Worm (Caenorhabditis elegans) whole organism, L3 larva: ENCODE measurements around the gene mlt-8.
"Not testable (repeated sequence)": the region's sequence is repeated elsewhere in the genome, so short reads cannot be mapped to it uniquely, and the experiment has no call there.

Source experiments
- aly-2 ChIP-seq: fragments of 150-350 bp; optimal IDR thresholded peaks from 2 replicates; lab custom pipeline; 2014; ENCODE audit warnings: missing biosample characterization, missing genetic modification characterization
- ama-1 ChIP-seq: fragments of 150-350 bp; optimal IDR thresholded peaks from 2 replicates; lab custom pipeline; 2018
- ceh-28 ChIP-seq: fragments of 150-350 bp; optimal IDR thresholded peaks from 2 replicates; lab custom pipeline; 2014; ENCODE audit warnings: missing biosample characterization, missing genetic modification reagents, missing genetic modification characterization
- ceh-9 ChIP-seq: sonication (generic microtip); optimal IDR thresholded peaks from 2 replicates; lab custom pipeline; 2018; ENCODE audit warnings: missing biosample characterization, missing genetic modification characterization
- daf-12 ChIP-seq: fragments of 150-350 bp; optimal IDR thresholded peaks from 2 replicates; lab custom pipeline; 2014; ENCODE audit warnings: missing biosample characterization, missing genetic modification reagents, missing genetic modification characterization
- egl-27 ChIP-seq: sonication (generic microtip); optimal IDR thresholded peaks from 4 replicates; lab custom pipeline; 2017; ENCODE audit warnings: missing biosample characterization, missing genetic modification reagents, missing genetic modification characterization
- egl-5 ChIP-seq: fragments of 150-350 bp; optimal IDR thresholded peaks from 2 replicates; lab custom pipeline; 2017; ENCODE audit warnings: missing biosample characterization, missing genetic modification reagents, missing genetic modification characterization, inconsistent platforms
- elt-1 ChIP-seq: fragments of 150-350 bp; optimal IDR thresholded peaks from 2 replicates; lab custom pipeline; 2014; ENCODE audit warnings: missing biosample characterization, missing genetic modification characterization
- elt-2 ChIP-seq: sonication (generic microtip); optimal IDR thresholded peaks from 2 replicates; lab custom pipeline; 2016; ENCODE audit warnings: missing genetic modification reagents, mild to moderate bottlenecking, missing genetic modification characterization, missing compliant biosample characterization
- elt-3 ChIP-seq, 3 experiments: fragments of 150-350 bp in 1 of 3; sonication (generic microtip) in 2 of 3; optimal IDR thresholded peaks; 2 replicates in 2 of 3; 4 replicates in 1 of 3; lab custom pipeline; 2014 to 2017; ENCODE audit warnings: missing biosample characterization in 3 of 3, missing genetic modification characterization in 3 of 3
- eor-1 ChIP-seq, 2 experiments: fragments of 150-350 bp; optimal IDR thresholded peaks; 2 replicates each; lab custom pipeline; 2014 to 2018; ENCODE audit warnings: missing biosample characterization in 2 of 2, missing genetic modification characterization in 2 of 2
- fkh-10 ChIP-seq: sonication (generic microtip); optimal IDR thresholded peaks from 2 replicates; lab custom pipeline; 2017; ENCODE audit warnings: missing biosample characterization, missing genetic modification reagents, missing genetic modification characterization
- fkh-2 ChIP-seq: fragments of 150-350 bp; optimal IDR thresholded peaks from 2 replicates; lab custom pipeline; 2014; ENCODE audit warnings: missing biosample characterization, missing genetic modification reagents, missing genetic modification characterization
- hmg-11 ChIP-seq: sonication (generic microtip); optimal IDR thresholded peaks from 2 replicates; lab custom pipeline; 2016; ENCODE audit warnings: missing genetic modification characterization, missing compliant biosample characterization
- jun-1 ChIP-seq: fragments of 150-350 bp; optimal IDR thresholded peaks from 2 replicates; lab custom pipeline; 2014; ENCODE audit warnings: missing biosample characterization, missing genetic modification reagents, missing genetic modification characterization
- lin-15B ChIP-seq: fragments of 150-350 bp; optimal IDR thresholded peaks from 2 replicates; lab custom pipeline; 2014; ENCODE audit warnings: missing biosample characterization, missing genetic modification characterization
- lin-39 ChIP-seq: fragments of 150-350 bp; optimal IDR thresholded peaks from 2 replicates; lab custom pipeline; 2018; ENCODE audit warnings: missing biosample characterization, missing genetic modification reagents, missing genetic modification characterization
- mml-1 ChIP-seq: fragments of 150-350 bp; sonication (generic microtip); optimal IDR thresholded peaks from 3 replicates; lab custom pipeline; 2014; ENCODE audit warnings: missing biosample characterization, missing genetic modification characterization
- nfya-1 ChIP-seq: sonication (generic microtip); optimal IDR thresholded peaks from 2 replicates; lab custom pipeline; 2017; ENCODE audit warnings: missing genetic modification characterization, mild to moderate bottlenecking, missing compliant biosample characterization, antibody characterized with exemption, moderate library complexity; ENCODE audit not compliant: insufficient read depth
- nhr-12 ChIP-seq: fragments of 150-350 bp; optimal IDR thresholded peaks from 2 replicates; lab custom pipeline; 2014; ENCODE audit warnings: missing biosample characterization, missing genetic modification characterization
- nhr-23 ChIP-seq: fragments of 150-350 bp; optimal IDR thresholded peaks from 2 replicates; lab custom pipeline; 2014; ENCODE audit warnings: missing biosample characterization, missing genetic modification reagents, missing genetic modification characterization
- nhr-25 ChIP-seq: sonication (generic microtip); optimal IDR thresholded peaks from 2 replicates; lab custom pipeline; 2017; ENCODE audit warnings: missing biosample characterization, missing genetic modification characterization
- nhr-28 ChIP-seq: fragments of 150-350 bp; optimal IDR thresholded peaks from 2 replicates; lab custom pipeline; 2014; ENCODE audit warnings: missing biosample characterization, missing genetic modification characterization
- nhr-43 ChIP-seq: sonication (generic microtip); optimal IDR thresholded peaks from 2 replicates; lab custom pipeline; 2016; ENCODE audit warnings: mild to moderate bottlenecking, missing genetic modification characterization, missing compliant biosample characterization; ENCODE audit not compliant: poor library complexity, severe bottlenecking
- nhr-67 ChIP-seq: fragments of 150-350 bp; optimal IDR thresholded peaks from 2 replicates; lab custom pipeline; 2014; ENCODE audit warnings: missing biosample characterization, missing genetic modification characterization
- pha-4 ChIP-seq: fragments of 150-350 bp; optimal IDR thresholded peaks from 2 replicates; lab custom pipeline; 2014; ENCODE audit warnings: missing biosample characterization, missing genetic modification reagents, missing genetic modification characterization
- pqm-1 ChIP-seq: fragments of 150-350 bp; optimal IDR thresholded peaks from 2 replicates; lab custom pipeline; 2017; ENCODE audit warnings: missing biosample characterization, missing genetic modification characterization, inconsistent platforms
- sea-2 ChIP-seq: fragments of 150-350 bp; sonication (generic microtip); optimal IDR thresholded peaks from 4 replicates; lab custom pipeline; 2014; ENCODE audit warnings: missing biosample characterization, missing genetic modification reagents, missing genetic modification characterization
- tbx-2 ChIP-seq: sonication (generic microtip); optimal IDR thresholded peaks from 2 replicates; lab custom pipeline; 2016; ENCODE audit warnings: mild to moderate bottlenecking, missing genetic modification characterization, missing compliant biosample characterization
- unc-39 ChIP-seq: sonication (generic microtip); optimal IDR thresholded peaks from 4 replicates; lab custom pipeline; 2017; ENCODE audit warnings: missing biosample characterization, missing genetic modification characterization
- zag-1 ChIP-seq: fragments of 150-350 bp; optimal IDR thresholded peaks from 2 replicates; lab custom pipeline; 2014; ENCODE audit warnings: missing biosample characterization, missing genetic modification characterization
- ztf-4 ChIP-seq: fragments of 150-350 bp; optimal IDR thresholded peaks from 2 replicates; lab custom pipeline; 2014; ENCODE audit warnings: missing biosample characterization, missing genetic modification characterization

Gene mlt-8

ce11 chrII:572010-572409, at the start of gene mlt-8:
TSS of gene mlt-8 (minus strand) at chrII:572110.
- TF ChIP-seq sea-2 (GFP tag; lab: Kevin White, UChicago) (no peak), daf-12 (tag; lab: Kevin White, UChicago) (no peak), ama-1 (lab: Kevin White, UChicago) (no peak), tbx-2 (tag; lab: Kevin White, UChicago) (no peak), eor-1 (tag; optimal IDR thresholded peaks at IDR 0.05; lab: Kevin White, UChicago) (no peak), nhr-12 (tag; lab: Kevin White, UChicago) (no peak), jun-1 (tag; lab: Kevin White, UChicago) (no peak), egl-5 (tag; lab: Kevin White, UChicago) (no peak), nhr-25 (no peak), fkh-10 (no peak), egl-27 (tag; lab: Kevin White, UChicago) (no peak), nfya-1 (tag; lab: Kevin White, UChicago) (no peak), ceh-28 (tag; lab: Kevin White, UChicago) (no peak), ztf-4 (tag; lab: Kevin White, UChicago) (no peak)

DNA sequence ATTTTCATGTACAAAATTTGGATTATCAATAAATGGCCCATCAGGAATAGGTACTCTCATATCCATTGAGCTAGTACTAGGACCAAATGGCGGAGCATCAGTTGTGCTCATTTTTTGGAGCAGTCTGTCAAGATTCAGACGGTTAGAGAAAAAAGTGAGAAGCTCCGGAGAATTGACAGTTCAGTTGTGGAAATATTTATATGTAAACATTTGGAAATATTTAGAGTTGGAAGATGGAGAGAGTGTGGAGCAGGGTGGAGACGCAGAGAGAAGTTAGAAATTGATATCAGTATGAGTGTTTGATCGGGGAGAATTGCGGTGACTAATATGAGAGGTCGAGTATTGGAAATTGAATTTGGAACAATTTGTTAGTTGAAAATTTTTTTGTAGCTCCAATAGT, 49.2 kb upstream of the mlt-8 start:
- TF ChIP-seq pqm-1 (tag; lab: Kevin White, UChicago) = peak; percentile 70
- no peak for TF ChIP-seq zag-1 (tag; lab: Kevin White, UChicago)
- TF ChIP-seq elt-2 (tag; lab: Kevin White, UChicago) = peak; percentile 64
- TF ChIP-seq pha-4 (tag; lab: Kevin White, UChicago) = peak; percentile 63

- TF ChIP-seq hmg-11 (tag; lab: Kevin White, UChicago) (no peak), nhr-23 (tag; lab: Kevin White, UChicago) (no peak), jun-1 (tag; lab: Kevin White, UChicago) (no peak), ceh-28 (tag; lab: Kevin White, UChicago) (peak; percentile 84)
Measured at ce11 chrII:614701-615100, 42.8 kb upstream of the mlt-8 start.

DNA sequence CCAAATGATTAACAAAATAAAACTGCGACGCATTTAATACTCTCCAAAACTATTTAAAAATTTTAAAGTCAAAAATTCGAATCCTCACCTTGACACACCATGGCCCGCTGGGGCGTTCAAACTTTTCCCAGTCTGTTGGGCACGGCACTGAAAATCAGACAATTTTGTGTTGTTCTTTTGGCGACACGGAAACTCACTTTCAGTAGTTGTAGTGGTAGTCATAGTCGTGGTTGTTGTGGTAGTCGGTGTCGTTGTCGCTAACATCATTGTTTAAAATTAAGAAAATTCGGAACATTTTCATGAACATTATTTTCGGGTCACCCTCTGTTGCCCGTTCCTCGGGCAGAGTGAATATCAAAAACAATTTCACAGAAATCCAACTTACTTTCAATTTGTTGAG, 40.5 kb upstream of the mlt-8 start, which contains the start of gene clec-118:
Gene clec-118 (minus strand): TSS at position 101 of the 400 bp plus-strand sequence.
- not testable (repeated sequence) for TF ChIP-seq pqm-1 (tag; lab: Kevin White, UChicago); unc-39; ztf-4 (tag; lab: Kevin White, UChicago)

- TF ChIP-seq aly-2 (tag; lab: Kevin White, UChicago) (no peak), mml-1 (tag; lab: Kevin White, UChicago) (no peak), elt-3 (tag; optimal IDR thresholded peaks at IDR 0.05; lab: Kevin White, UChicago) (no peak), nfya-1 (tag; lab: Kevin White, UChicago) (no peak), lin-39 (tag; lab: Kevin White, UChicago) (no peak), lin-15B (tag; lab: Kevin White, UChicago) (no peak), ceh-28 (tag; lab: Kevin White, UChicago) (no peak), tbx-2 (tag; lab: Kevin White, UChicago) (no peak), fkh-2 (no peak), sea-2 (GFP tag; lab: Kevin White, UChicago) (no peak), egl-5 (tag; lab: Kevin White, UChicago) (no peak), daf-12 (tag; lab: Kevin White, UChicago) (no peak), nhr-67 (tag; lab: Kevin White, UChicago) (no peak), ceh-9 (tag; lab: Kevin White, UChicago) (no peak), nhr-28 (tag; lab: Kevin White, UChicago) (no peak), nhr-43 (tag; lab: Kevin White, UChicago) (no peak)
Measured at ce11 chrII:608757-609156, 36.8 kb upstream of the mlt-8 start, which contains the start of gene W04H10.1. TSS of gene W04H10.1 (plus strand) at chrII:609057.

DNA sequence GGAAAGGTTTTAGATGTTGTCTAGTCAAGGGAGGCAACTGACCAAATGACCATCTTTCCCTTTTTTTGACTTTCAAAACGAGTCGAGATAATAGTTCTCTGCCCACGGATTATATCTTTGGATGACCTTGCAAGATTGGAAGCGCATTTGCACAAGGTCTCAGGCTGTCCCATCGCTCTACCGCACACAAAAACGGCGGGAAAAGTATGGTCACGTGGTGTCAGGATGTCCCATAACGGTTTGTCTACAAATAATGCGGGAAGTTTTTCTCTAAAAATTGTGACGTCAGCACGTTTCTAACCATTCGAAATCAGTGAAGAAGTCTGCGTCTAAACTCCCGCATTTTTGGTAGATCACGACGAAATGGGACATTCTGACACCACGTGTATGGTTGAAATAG, 36.4 kb upstream of the mlt-8 start, which contains the start of gene W04H10.6:
Gene W04H10.6 (minus strand): TSS at position 101 of the 400 bp plus-strand sequence.
- TF ChIP-seq nhr-25 (peak; percentile 22), elt-1 (tag; lab: Kevin White, UChicago) (no peak)
